Worm (Caenorhabditis elegans) whole organism, L3 larva: ENCODE data around the gene dmsr-3.

Experiments used
- R02D3.7 ChIP-seq: fragments of 150-350 bp; optimal IDR thresholded peaks from 2 replicates; lab custom pipeline; 2014; ENCODE audit warnings: missing biosample characterization, missing genetic modification characterization
- ZK546.5 ChIP-seq: sonication (generic microtip); optimal IDR thresholded peaks from 2 replicates; lab custom pipeline; 2017; ENCODE audit warnings: missing biosample characterization, missing genetic modification characterization
- aly-2 ChIP-seq: fragments of 150-350 bp; optimal IDR thresholded peaks from 2 replicates; lab custom pipeline; 2014; ENCODE audit warnings: missing biosample characterization, missing genetic modification characterization
- ama-1 ChIP-seq: fragments of 150-350 bp; optimal IDR thresholded peaks from 2 replicates; lab custom pipeline; 2018
- ceh-82 ChIP-seq: fragments of 150-350 bp; optimal IDR thresholded peaks from 2 replicates; lab custom pipeline; 2014; ENCODE audit warnings: missing biosample characterization, missing genetic modification characterization
- daf-12 ChIP-seq: fragments of 150-350 bp; optimal IDR thresholded peaks from 2 replicates; lab custom pipeline; 2014; ENCODE audit warnings: missing biosample characterization, missing genetic modification reagents, missing genetic modification characterization
- egl-27 ChIP-seq: sonication (generic microtip); optimal IDR thresholded peaks from 4 replicates; lab custom pipeline; 2017; ENCODE audit warnings: missing biosample characterization, missing genetic modification reagents, missing genetic modification characterization
- egl-5 ChIP-seq: fragments of 150-350 bp; optimal IDR thresholded peaks from 2 replicates; lab custom pipeline; 2017; ENCODE audit warnings: missing biosample characterization, missing genetic modification reagents, missing genetic modification characterization, inconsistent platforms
- elt-3 ChIP-seq, 3 experiments: fragments of 150-350 bp in 1 of 3; sonication (generic microtip) in 2 of 3; optimal IDR thresholded peaks; 2 replicates in 2 of 3; 4 replicates in 1 of 3; lab custom pipeline; 2014 to 2017; ENCODE audit warnings: missing biosample characterization in 3 of 3, missing genetic modification characterization in 3 of 3
- eor-1 ChIP-seq, 2 experiments: fragments of 150-350 bp; optimal IDR thresholded peaks; 2 replicates each; lab custom pipeline; 2014 to 2018; ENCODE audit warnings: missing biosample characterization in 2 of 2, missing genetic modification characterization in 2 of 2
- fkh-10 ChIP-seq: sonication (generic microtip); optimal IDR thresholded peaks from 2 replicates; lab custom pipeline; 2017; ENCODE audit warnings: missing biosample characterization, missing genetic modification reagents, missing genetic modification characterization
- fkh-2 ChIP-seq: fragments of 150-350 bp; optimal IDR thresholded peaks from 2 replicates; lab custom pipeline; 2014; ENCODE audit warnings: missing biosample characterization, missing genetic modification reagents, missing genetic modification characterization
- fos-1 ChIP-seq: fragments of 150-350 bp; optimal IDR thresholded peaks from 2 replicates; lab custom pipeline; 2014; ENCODE audit warnings: missing biosample characterization, missing genetic modification characterization
- jun-1 ChIP-seq: fragments of 150-350 bp; optimal IDR thresholded peaks from 2 replicates; lab custom pipeline; 2014; ENCODE audit warnings: missing biosample characterization, missing genetic modification reagents, missing genetic modification characterization
- lin-15B ChIP-seq: fragments of 150-350 bp; optimal IDR thresholded peaks from 2 replicates; lab custom pipeline; 2014; ENCODE audit warnings: missing biosample characterization, missing genetic modification characterization
- lin-39 ChIP-seq: fragments of 150-350 bp; optimal IDR thresholded peaks from 2 replicates; lab custom pipeline; 2018; ENCODE audit warnings: missing biosample characterization, missing genetic modification reagents, missing genetic modification characterization
- lsy-12 ChIP-seq: sonication (generic microtip); optimal IDR thresholded peaks from 2 replicates; lab custom pipeline; 2016; ENCODE audit warnings: mild to moderate bottlenecking, missing genetic modification characterization, missing compliant biosample characterization
- mdl-1 ChIP-seq: fragments of 150-350 bp; optimal IDR thresholded peaks from 2 replicates; lab custom pipeline; 2014; ENCODE audit warnings: missing biosample characterization, missing genetic modification characterization
- nfya-1 ChIP-seq: sonication (generic microtip); optimal IDR thresholded peaks from 2 replicates; lab custom pipeline; 2017; ENCODE audit warnings: missing genetic modification characterization, mild to moderate bottlenecking, missing compliant biosample characterization, antibody characterized with exemption, moderate library complexity; ENCODE audit not compliant: insufficient read depth
- nhr-11 ChIP-seq: fragments of 150-350 bp; optimal IDR thresholded peaks from 2 replicates; lab custom pipeline; 2014; ENCODE audit warnings: missing biosample characterization, missing genetic modification characterization
- nhr-12 ChIP-seq: fragments of 150-350 bp; optimal IDR thresholded peaks from 2 replicates; lab custom pipeline; 2014; ENCODE audit warnings: missing biosample characterization, missing genetic modification characterization
- nhr-237 ChIP-seq: fragments of 150-350 bp; optimal IDR thresholded peaks from 2 replicates; lab custom pipeline; 2014; ENCODE audit warnings: missing biosample characterization, missing genetic modification characterization
- nhr-25 ChIP-seq: sonication (generic microtip); optimal IDR thresholded peaks from 2 replicates; lab custom pipeline; 2017; ENCODE audit warnings: missing biosample characterization, missing genetic modification characterization
- nhr-43 ChIP-seq: sonication (generic microtip); optimal IDR thresholded peaks from 2 replicates; lab custom pipeline; 2016; ENCODE audit warnings: mild to moderate bottlenecking, missing genetic modification characterization, missing compliant biosample characterization; ENCODE audit not compliant: poor library complexity, severe bottlenecking
- nhr-67 ChIP-seq: fragments of 150-350 bp; optimal IDR thresholded peaks from 2 replicates; lab custom pipeline; 2014; ENCODE audit warnings: missing biosample characterization, missing genetic modification characterization
- nhr-77 ChIP-seq: fragments of 150-350 bp; optimal IDR thresholded peaks from 2 replicates; lab custom pipeline; 2014; ENCODE audit warnings: missing biosample characterization, missing genetic modification characterization
- pha-4 ChIP-seq: fragments of 150-350 bp; optimal IDR thresholded peaks from 2 replicates; lab custom pipeline; 2014; ENCODE audit warnings: missing biosample characterization, missing genetic modification reagents, missing genetic modification characterization
- skn-1 ChIP-seq: fragments of 150-350 bp; optimal IDR thresholded peaks from 2 replicates; lab custom pipeline; 2014; ENCODE audit warnings: missing biosample characterization, missing genetic modification characterization
- snpc-4 ChIP-seq: fragments of 150-350 bp; optimal IDR thresholded peaks from 2 replicates; lab custom pipeline; 2014; ENCODE audit warnings: missing biosample characterization, missing genetic modification characterization
- tbx-2 ChIP-seq: sonication (generic microtip); optimal IDR thresholded peaks from 2 replicates; lab custom pipeline; 2016; ENCODE audit warnings: mild to moderate bottlenecking, missing genetic modification characterization, missing compliant biosample characterization
- unc-39 ChIP-seq: sonication (generic microtip); optimal IDR thresholded peaks from 4 replicates; lab custom pipeline; 2017; ENCODE audit warnings: missing biosample characterization, missing genetic modification characterization
- unc-62 ChIP-seq: fragments of 150-350 bp; sonication (generic microtip); optimal IDR thresholded peaks from 4 replicates; lab custom pipeline; 2014; ENCODE audit warnings: missing biosample characterization, missing genetic modification reagents, missing genetic modification characterization
- zag-1 ChIP-seq: fragments of 150-350 bp; optimal IDR thresholded peaks from 2 replicates; lab custom pipeline; 2014; ENCODE audit warnings: missing biosample characterization, missing genetic modification characterization
- ztf-4 ChIP-seq: fragments of 150-350 bp; optimal IDR thresholded peaks from 2 replicates; lab custom pipeline; 2014; ENCODE audit warnings: missing biosample characterization, missing genetic modification characterization

Gene dmsr-3

ce11 chrII:13356092-13356491 is at the start of gene dmsr-3:
TSS of gene dmsr-3 (minus strand) at chrII:13356192.
- TF ChIP-seq nfya-1 (tag; lab: Kevin White, UChicago) (no peak), skn-1 (no peak), nhr-43 (tag; lab: Kevin White, UChicago) (no peak), fkh-2 (tag; lab: Kevin White, UChicago) (no peak), jun-1 (tag; lab: Kevin White, UChicago) (no peak), elt-3 (tag; optimal IDR thresholded peaks at IDR 0.05; lab: Kevin White, UChicago) (no peak)

ce11 chrII:13402680-13403079 is 46.7 kb upstream of the dmsr-3 start, which contains the start of gene pinn-4:
TSS of gene pinn-4 (plus strand) at chrII:13402980.
- TF ChIP-seq skn-1 (no peak), eor-1 (tag; optimal IDR thresholded peaks at IDR 0.05; lab: Kevin White, UChicago) (no peak), egl-27 (tag; lab: Kevin White, UChicago) (no peak), R02D3.7 (tag; lab: Kevin White, UChicago) (no peak), pha-4 (tag; lab: Kevin White, UChicago) (no peak), fkh-10 (GFP tag; lab: Kevin White, UChicago) (no peak), ama-1 (lab: Kevin White, UChicago) (no peak), nhr-67 (no peak), tbx-2 (tag; lab: Kevin White, UChicago) (no peak), fos-1 (tag; lab: Kevin White, UChicago) (no peak), ceh-82 (tag; lab: Kevin White, UChicago) (no peak), nfya-1 (tag; lab: Kevin White, UChicago) (no peak), daf-12 (no peak), snpc-4 (tag; lab: Kevin White, UChicago) (no peak), nhr-25 (tag; lab: Kevin White, UChicago) (no peak), mdl-1 (tag; lab: Kevin White, UChicago) (no peak), fkh-2 (tag; lab: Kevin White, UChicago) (no peak), egl-5 (tag; lab: Kevin White, UChicago) (no peak), nhr-11 (tag; lab: Kevin White, UChicago) (no peak)

- TF ChIP-seq zag-1: no peak
- TF ChIP-seq mdl-1 (tag; lab: Kevin White, UChicago): no peak
- TF ChIP-seq aly-2: no peak
- TF ChIP-seq lin-39 (tag; lab: Kevin White, UChicago): no peak
- no peak for TF ChIP-seq nhr-77
- TF ChIP-seq unc-62 (GFP tag; lab: Kevin White, UChicago): no peak
- TF ChIP-seq nhr-43 (tag; lab: Kevin White, UChicago): no peak
- no peak for TF ChIP-seq lsy-12 (tag; lab: Kevin White, UChicago)
- TF ChIP-seq nhr-25 (tag; lab: Kevin White, UChicago): no peak
- TF ChIP-seq lin-15B: no peak
- no peak for TF ChIP-seq ZK546.5
- no peak for TF ChIP-seq nhr-11 (tag; lab: Kevin White, UChicago)
- no peak for TF ChIP-seq nhr-67
- no peak for TF ChIP-seq elt-3 (tag; optimal IDR thresholded peaks at IDR 0.05; lab: Kevin White, UChicago)
- TF ChIP-seq unc-39 (tag; lab: Kevin White, UChicago): no peak
- TF ChIP-seq ztf-4 (tag; lab: Kevin White, UChicago): no peak
- TF ChIP-seq fkh-10 (GFP tag; lab: Kevin White, UChicago): no peak
- no peak for TF ChIP-seq nhr-12 (tag; lab: Kevin White, UChicago)
- TF ChIP-seq, all 47 proteins: peak for 0
Observed at ce11 chrII:13401549-13401948, 45.6 kb upstream of the dmsr-3 start.

- TF ChIP-seq ceh-82 (tag; lab: Kevin White, UChicago) (no peak), nfya-1 (tag; lab: Kevin White, UChicago) (no peak), nhr-237 (no peak)
- TF ChIP-seq, all 47 proteins: peak for 0
Observed at ce11 chrII:13389461-13389860, 33.5 kb upstream of the dmsr-3 start, which contains the start of gene Y48C3A.14. TSS of gene Y48C3A.14 (plus strand) at chrII:13389761.

ce11 chrII:13383061-13383460 is 27.1 kb upstream of the dmsr-3 start:
- TF ChIP-seq unc-62 (GFP tag; lab: Kevin White, UChicago): no peak
